Worm (Caenorhabditis elegans) whole organism, L4/young adult: Measurements from ENCODE around the gene C52B9.4.

Experiments used
- W03F9.2 ChIP-seq: fragments of 150-350 bp; optimal IDR thresholded peaks from 2 replicates; lab custom pipeline; 2014; ENCODE audit warnings: missing biosample characterization, missing genetic modification characterization
- dao-5 ChIP-seq: sonication (generic microtip); optimal IDR thresholded peaks from 2 replicates; lab custom pipeline; 2016; ENCODE audit warnings: missing genotype, missing genetic modification characterization, moderate library complexity, missing compliant biosample characterization
- him-1 ChIP-seq: sonication (generic microtip); optimal IDR thresholded peaks from 2 replicates; lab custom pipeline; 2016; ENCODE audit warnings: missing genotype, missing genetic modification reagents, missing genetic modification characterization, missing compliant biosample characterization

DNA sequence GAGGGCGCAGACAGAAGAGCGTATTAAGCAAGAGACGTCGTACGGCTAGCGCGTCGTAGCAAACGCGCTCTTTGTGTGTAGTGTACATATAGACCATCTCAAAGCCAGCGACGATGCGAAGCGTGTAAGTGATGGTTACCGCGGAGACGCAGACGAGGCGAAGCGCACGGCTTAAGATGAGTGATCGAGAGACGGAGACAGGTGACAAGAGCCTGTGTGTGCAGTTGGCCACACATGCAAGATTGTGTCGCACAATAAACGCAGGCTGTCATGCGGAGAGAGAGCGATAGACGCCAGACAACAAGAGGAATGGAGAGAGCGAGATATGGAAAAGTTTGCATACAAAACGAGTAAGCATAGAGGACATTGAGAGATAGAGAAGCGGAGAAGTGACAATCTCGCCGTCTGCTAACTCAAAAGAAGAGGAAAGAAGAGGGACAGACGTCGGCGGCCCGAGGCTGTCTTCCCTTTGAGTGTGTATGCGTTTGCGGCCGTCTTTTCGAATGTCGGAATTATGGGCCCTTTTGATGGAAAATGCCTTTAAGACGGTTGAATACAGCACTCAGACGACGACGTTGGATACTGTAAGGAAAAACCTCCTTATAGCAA lies 37.6 kb upstream of the C52B9.4 start:
- TF ChIP-seq him-1 (tag; lab: Kevin White, UChicago) (peak; percentile 93), W03F9.2 (tag; lab: Kevin White, UChicago) (no peak), dao-5 (tag; lab: Kevin White, UChicago) (peak; percentile 65)
